Worm (Caenorhabditis elegans): ENCODE measurements around the gene Y54F10BM.12.

The Y54F10BM.12 gene

ce11 chrIII:2314678-2315077 is 14.8 kb downstream of the Y54F10BM.12 start:
- TF ChIP-seq daf-8 (GFP tag; IDR thresholded peaks at IDR 0.05) (no peak), nhr-28 (tag; optimal IDR thresholded peaks at IDR 0.05) (no peak), set-16 (GFP tag; IDR thresholded peaks at IDR 0.05) (peak; percentile 86), dmd-6 (GFP tag; IDR thresholded peaks at IDR 0.05) (no peak), saeg-2 (GFP tag; IDR thresholded peaks at IDR 0.05) (no peak), pha-4 (GFP tag; IDR thresholded peaks at IDR 0.05) (no peak), pha-4 (tag; optimal IDR thresholded peaks at IDR 0.05) (no peak), aha-1 (tag) (peak; percentile 83), lin-38 (GFP tag; IDR thresholded peaks at IDR 0.05) (no peak), daf-16 (GFP tag; optimal IDR thresholded peaks at IDR 0.05) (no peak), daf-16 (tag; optimal IDR thresholded peaks at IDR 0.05) (no peak), ceh-44 (GFP tag; IDR thresholded peaks at IDR 0.05) (no peak), lin-15B (tag; optimal IDR thresholded peaks at IDR 0.05) (no peak), dve-1 (tag; optimal IDR thresholded peaks at IDR 0.05; ENCODE audit: insufficient read depth) (no peak), ama-1 (optimal IDR thresholded peaks at IDR 0.05) (no peak), php-3 (GFP tag; IDR thresholded peaks at IDR 0.05) (no peak), sdz-12 (GFP tag; optimal IDR thresholded peaks at IDR 0.05) (no peak), dpl-1 (GFP tag; optimal IDR thresholded peaks at IDR 0.05) (no peak), ztf-7 (tag; optimal IDR thresholded peaks at IDR 0.05) (no peak), ZK546.5 (tag; optimal IDR thresholded peaks at IDR 0.05) (no peak), mdt-29 (GFP tag; IDR thresholded peaks at IDR 0.05) (no peak), lin-39 (tag; optimal IDR thresholded peaks at IDR 0.05) (no peak), unc-62 (GFP tag; optimal IDR thresholded peaks at IDR 0.05 in 1 of 2) (peak in 1 of 2 experiments; percentile 41), unc-62 (tag; optimal IDR thresholded peaks at IDR 0.05) (no peak), lin-1 (GFP tag; IDR thresholded peaks at IDR 0.05) (no peak)

ce11 chrIII:2313985-2314494 is 15.4 kb downstream of the Y54F10BM.12 start, which contains the start of the genes fbxa-66 and iffb-1:
Gene fbxa-66 (minus strand): TSS chrIII:2314035.
Gene iffb-1 (plus strand): TSS chrIII:2314436.
- TF ChIP-seq dpl-1 (GFP tag; optimal IDR thresholded peaks at IDR 0.05) (peak; percentile 60), lin-38 (GFP tag; IDR thresholded peaks at IDR 0.05) (peak; percentile 47), tra-1 (GFP tag; IDR thresholded peaks at IDR 0.05) (no peak)

ce11 chrIII:2310996-2311395 is 18.5 kb downstream of the Y54F10BM.12 start:
- TF ChIP-seq hif-1 (tag; optimal IDR thresholded peaks at IDR 0.05) (peak in 1 of 2 experiments; percentile 24), nhr-6 (tag; optimal IDR thresholded peaks at IDR 0.05) (no peak), dve-1 (tag; optimal IDR thresholded peaks at IDR 0.05; ENCODE audit: insufficient read depth) (peak; percentile 28), daf-8 (GFP tag; IDR thresholded peaks at IDR 0.05) (no peak), ZK546.5 (tag; optimal IDR thresholded peaks at IDR 0.05) (no peak), tag-97 (GFP tag; IDR thresholded peaks at IDR 0.05) (no peak), ceh-32 (tag; optimal IDR thresholded peaks at IDR 0.05; ENCODE audit: poor library complexity) (no peak), nhr-77 (tag; optimal IDR thresholded peaks at IDR 0.05) (no peak), daf-16 (GFP tag; optimal IDR thresholded peaks at IDR 0.05) (no peak), daf-16 (tag; optimal IDR thresholded peaks at IDR 0.05) (peak; percentile 69), dmd-9 (GFP tag; IDR thresholded peaks at IDR 0.05) (no peak), nhr-111 (GFP tag; optimal IDR thresholded peaks at IDR 0.05) (no peak)

ce11 chrIII:2308026-2308425 is 21.5 kb downstream of the Y54F10BM.12 start, which contains the start of the genes fbxa-1 and Y54F10BM.20:
Gene fbxa-1 (minus strand): TSS chrIII:2308126.
Gene Y54F10BM.20 (plus strand): TSS chrIII:2308256.
- TF ChIP-seq nhr-11 (tag; optimal IDR thresholded peaks at IDR 0.05) (no peak), lin-13 (GFP tag; optimal IDR thresholded peaks at IDR 0.05) (no peak), arid-1 (GFP tag; conservative IDR thresholded peaks at IDR 0.05) (no peak), Y75B8A.6 (GFP tag; IDR thresholded peaks at IDR 0.05) (no peak), dpl-1 (GFP tag; optimal IDR thresholded peaks at IDR 0.05) (no peak), madf-9 (GFP tag; conservative IDR thresholded peaks at IDR 0.05) (no peak), spr-3 (GFP tag; optimal IDR thresholded peaks at IDR 0.05) (no peak), T20F7.1 (GFP tag; optimal IDR thresholded peaks at IDR 0.05) (no peak), nhr-25 (tag; optimal IDR thresholded peaks at IDR 0.05; ENCODE audit: borderline replicate concordance, insufficient read depth) (no peak), nhr-41 (GFP tag; IDR thresholded peaks at IDR 0.05) (no peak), dmd-9 (GFP tag; IDR thresholded peaks at IDR 0.05) (no peak), daf-16 (GFP tag; optimal IDR thresholded peaks at IDR 0.05) (no peak), daf-16 (tag; optimal IDR thresholded peaks at IDR 0.05) (no peak), ceh-28 (tag; optimal IDR thresholded peaks at IDR 0.05) (no peak), mdt-29 (GFP tag; IDR thresholded peaks at IDR 0.05) (no peak), F49E8.2 (tag; optimal IDR thresholded peaks at IDR 0.05; ENCODE audit: borderline replicate concordance) (no peak), ctbp-1 (GFP tag; IDR thresholded peaks at IDR 0.05) (no peak), zfp-3 (GFP tag; conservative IDR thresholded peaks at IDR 0.05) (no peak)

All from whole organism, L4 larva.